Fruit fly (Drosophila melanogaster): ENCODE measurements around the gene Mettl3.

The Mettl3 gene

DNA sequence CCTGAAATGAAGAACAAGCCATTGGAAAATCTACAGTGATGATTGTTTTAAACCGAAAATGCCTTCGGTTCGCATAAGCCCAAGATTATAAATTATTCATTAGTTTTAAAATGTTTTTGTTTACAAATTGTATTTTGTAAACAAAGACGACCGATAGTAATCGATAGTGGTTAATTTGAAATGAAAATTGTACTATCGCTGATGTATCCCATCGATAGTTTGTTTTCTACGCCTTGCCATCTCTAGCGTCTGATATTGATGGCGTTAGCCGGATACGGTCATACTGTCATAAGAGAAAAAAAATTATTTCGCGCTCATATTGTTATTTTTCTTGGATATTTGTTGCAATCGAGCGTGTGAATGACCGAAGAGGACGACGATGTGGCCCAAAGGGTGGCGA is 26.1 kb downstream of the Mettl3 start, which contains the start of gene SMC1 (continued):
- TF ChIP-seq BEAF-32 (GFP tag; optimal IDR thresholded peaks at IDR 0.05), result peak; percentile 99
- TF ChIP-seq org-1 (GFP tag; optimal IDR thresholded peaks at IDR 0.05), result no peak
- TF ChIP-seq CG8089 (GFP tag; optimal IDR thresholded peaks at IDR 0.05), result no peak
- no peak for TF ChIP-seq CG17612 (GFP tag; IDR thresholded peaks at IDR 0.05)
- TF ChIP-seq CG1024 (GFP tag; IDR thresholded peaks at IDR 0.05), result no peak
- TF ChIP-seq scrt (GFP tag; optimal IDR thresholded peaks at IDR 0.05), result no peak
- peak; percentile 64 for TF ChIP-seq jumu (GFP tag; optimal IDR thresholded peaks at IDR 0.05)
- peak; percentile 98 for TF ChIP-seq HLH4C (GFP tag; IDR thresholded peaks at IDR 0.05; ENCODE audit: partially characterized antibody)
- no peak for TF ChIP-seq HHEX (GFP tag; optimal IDR thresholded peaks at IDR 0.05)
- TF ChIP-seq Blimp-1 (GFP tag; optimal IDR thresholded peaks at IDR 0.05), result no peak
- peak; percentile 20 for TF ChIP-seq D19A (tag; optimal IDR thresholded peaks at IDR 0.05)
- no peak for TF ChIP-seq ranshi (GFP tag; IDR thresholded peaks at IDR 0.05)
- TF ChIP-seq CG17361 (GFP tag; IDR thresholded peaks at IDR 0.05), result 0 out of 3 replicates have a peak, but pooled peaks have one; percentile 19
- TF ChIP-seq chn (GFP tag; optimal IDR thresholded peaks at IDR 0.05), result peak; percentile 10
- TF ChIP-seq Asciz (GFP tag; optimal IDR thresholded peaks at IDR 0.05), result no peak
- TF ChIP-seq CG14710 (tag; optimal IDR thresholded peaks at IDR 0.05), result peak; percentile 68
- no peak for TF ChIP-seq yki (optimal IDR thresholded peaks at IDR 0.05)
- peak; percentile 66 for TF ChIP-seq Nf-YC (tag; optimal IDR thresholded peaks at IDR 0.05)
- TF ChIP-seq Ets65A (GFP tag), result peak; percentile 35
- TF ChIP-seq nau (GFP tag; optimal IDR thresholded peaks at IDR 0.05), result no peak
- peak; percentile 83 for TF ChIP-seq phol (tag; optimal IDR thresholded peaks at IDR 0.05)
- peak; percentile 90 for TF ChIP-seq Med (GFP tag)
- peak; percentile 43 for TF ChIP-seq CG3163 (GFP tag; optimal IDR thresholded peaks at IDR 0.05)
- no peak for TF ChIP-seq Hr78 (GFP tag; optimal IDR thresholded peaks at IDR 0.05)
- TF ChIP-seq Hey (tag; optimal IDR thresholded peaks at IDR 0.05), result no peak
- no peak for TF ChIP-seq CG11696 (GFP tag; IDR thresholded peaks at IDR 0.05)
- TF ChIP-seq slp2 (GFP tag; optimal IDR thresholded peaks at IDR 0.05), result peak; percentile 18
- TF ChIP-seq Hmx (GFP tag; optimal IDR thresholded peaks at IDR 0.05), result no peak
- peak; percentile 87 for TF ChIP-seq Dbx (GFP tag; IDR thresholded peaks at IDR 0.05)
- TF ChIP-seq Abd-B (GFP tag; optimal IDR thresholded peaks at IDR 0.05), result no peak
- TF ChIP-seq emc (GFP tag; optimal IDR thresholded peaks at IDR 0.05), result no peak
- TF ChIP-seq CG8765 (GFP tag; IDR thresholded peaks at IDR 0.05), result no peak
- no peak for TF ChIP-seq fd102C (GFP tag; optimal IDR thresholded peaks at IDR 0.05)
- no peak for TF ChIP-seq sens-2 (GFP tag; IDR thresholded peaks at IDR 0.05)
- TF ChIP-seq Dek (tag; optimal IDR thresholded peaks at IDR 0.05), result peak; percentile 54
- no peak; the same call in 1 of the 2 replicates for TF ChIP-seq CG14014 (GFP tag; IDR thresholded peaks at IDR 0.05)
- TF ChIP-seq Trl (optimal IDR thresholded peaks at IDR 0.05), result no peak
- peak; percentile 39 for TF ChIP-seq Trl (GFP tag; optimal IDR thresholded peaks at IDR 0.05)
- no peak for TF ChIP-seq mirr (GFP tag; optimal IDR thresholded peaks at IDR 0.05)
- TF ChIP-seq CG11723 (GFP tag; optimal IDR thresholded peaks at IDR 0.05), result no peak
- no peak for TF ChIP-seq nmo (GFP tag; optimal IDR thresholded peaks at IDR 0.05)
- no peak for TF ChIP-seq unpg (GFP tag; optimal IDR thresholded peaks at IDR 0.05)
- TF ChIP-seq Mes4 (GFP tag; optimal IDR thresholded peaks at IDR 0.05), result peak; percentile 13
- no peak for TF ChIP-seq jing (GFP tag; optimal IDR thresholded peaks at IDR 0.05)
- no peak for TF ChIP-seq CG7271 (tag; optimal IDR thresholded peaks at IDR 0.05)
- TF ChIP-seq lbe (GFP tag; optimal IDR thresholded peaks at IDR 0.05), result peak; percentile 76
- no peak for TF ChIP-seq fd96Cb (tag; optimal IDR thresholded peaks at IDR 0.05)
- TF ChIP-seq CG10274 (GFP tag; optimal IDR thresholded peaks at IDR 0.05), result no peak
- peak; percentile 64 for TF ChIP-seq pho (GFP tag; optimal IDR thresholded peaks at IDR 0.05)
- no peak for TF ChIP-seq rib (GFP tag; IDR thresholded peaks at IDR 0.05)
- peak; percentile 13 for TF ChIP-seq CG12155 (GFP tag; optimal IDR thresholded peaks at IDR 0.05)
- no peak for TF ChIP-seq wor (GFP tag; IDR thresholded peaks at IDR 0.05)

Measured in whole organism, embryonic.